Fruit fly (Drosophila melanogaster) whole organism, pupa: ENCODE data around the gene Adgf-C.

Source experiments
- CG10348 ChIP-seq: fragments of 200-800 bp; sonication (Bioruptor generic); IDR thresholded peaks from 2 replicates; pipeline ENCODE4 v1.3.6; 2022; ENCODE audit warnings: missing biosample characterization, missing genetic modification characterization
- CG13204 ChIP-seq: fragments of 200-800 bp; sonication (Bioruptor generic); optimal IDR thresholded peaks from 2 replicates; lab custom pipeline; 2018; ENCODE audit warnings: missing biosample characterization, mild to moderate bottlenecking, missing genetic modification characterization, moderate library complexity
- CG14655 ChIP-seq: fragments of 200-800 bp; sonication (Bioruptor generic); optimal IDR thresholded peaks from 3 replicates; lab custom pipeline; 2017; ENCODE audit warnings: mild to moderate bottlenecking, missing biosample characterization, missing genetic modification reagents, missing genetic modification characterization
- CG17806 ChIP-seq: fragments of 200-800 bp; sonication (Bioruptor generic); optimal IDR thresholded peaks from 2 replicates; lab custom pipeline; 2018; ENCODE audit warnings: missing biosample characterization, mild to moderate bottlenecking, missing genetic modification characterization, moderate library complexity
- CG4496 ChIP-seq: fragments of 200-800 bp; sonication (Bioruptor generic); IDR thresholded peaks from 3 replicates; pipeline ENCODE4 v1.3.6; 2022; ENCODE audit warnings: missing biosample characterization, missing genetic modification characterization
- D1 ChIP-seq: fragments of 200-800 bp; sonication (Bioruptor generic); optimal IDR thresholded peaks from 2 replicates; lab custom pipeline; 2018; ENCODE audit warnings: missing biosample characterization, mild to moderate bottlenecking, missing genetic modification characterization, moderate library complexity
- EcR ChIP-seq: fragments of 200-800 bp; sonication (Bioruptor generic); optimal IDR thresholded peaks from 3 replicates; lab custom pipeline; 2019; ENCODE audit warnings: missing biosample characterization, missing genetic modification characterization, mild to moderate bottlenecking, moderate library complexity, missing genetic modification reagents
- Ets98B ChIP-seq: fragments of 200-800 bp; sonication (Bioruptor generic); IDR thresholded peaks from 2 replicates; pipeline ENCODE4 v1.3.6; 2022; ENCODE audit warnings: missing biosample characterization, missing genetic modification characterization
- Pif1B ChIP-seq: fragments of 200-800 bp; sonication (Bioruptor generic); optimal IDR thresholded peaks from 3 replicates; lab custom pipeline; 2016; ENCODE audit warnings: missing biosample characterization, missing genetic modification characterization
- fd96Ca ChIP-seq: fragments of 200-800 bp; sonication (Bioruptor generic); IDR thresholded peaks from 3 replicates; pipeline ENCODE4 v1.3.6; 2022; ENCODE audit warnings: missing biosample characterization, missing genetic modification characterization

DNA sequence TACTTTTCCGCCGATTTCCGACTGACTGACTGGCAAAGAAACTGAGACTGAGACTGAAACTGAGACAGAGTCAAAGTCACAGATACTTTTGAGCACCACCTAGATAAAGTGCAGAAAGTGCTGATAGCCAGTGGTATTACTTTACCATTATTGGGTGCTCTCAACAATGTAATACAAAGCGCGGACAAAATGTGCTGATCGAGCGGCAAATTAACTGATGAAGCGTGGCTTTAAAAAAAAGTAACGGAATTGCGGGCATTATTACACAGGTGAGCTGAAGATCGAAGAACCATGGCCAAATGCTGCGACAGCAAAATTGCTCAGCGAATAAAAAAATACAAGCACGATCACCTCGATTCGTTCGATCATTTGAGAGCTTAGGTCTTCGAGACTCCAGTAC, 22.3 kb downstream of the Adgf-C start:
- TF ChIP-seq EcR: no peak
- TF ChIP-seq CG4496 (GFP tag; lab: Robert Waterston, UW): no peak
- no peak for TF ChIP-seq Pif1B (GFP tag; lab: Kevin White, UChicago)
- no peak for TF ChIP-seq CG13204 (GFP tag; lab: Kevin White, UChicago)
- no peak for TF ChIP-seq CG10348 (GFP tag; lab: Robert Waterston, UW)
- no peak for TF ChIP-seq D1
- no peak for TF ChIP-seq CG14655 (GFP tag; lab: Kevin White, UChicago)
- no peak for TF ChIP-seq fd96Ca
- no peak for TF ChIP-seq CG17806 (tag; lab: Kevin White, UChicago)
- no peak for TF ChIP-seq Ets98B
